Worm (Caenorhabditis elegans): ENCODE measurements around the gene F41F3.1.

Gene F41F3.1

DNA sequence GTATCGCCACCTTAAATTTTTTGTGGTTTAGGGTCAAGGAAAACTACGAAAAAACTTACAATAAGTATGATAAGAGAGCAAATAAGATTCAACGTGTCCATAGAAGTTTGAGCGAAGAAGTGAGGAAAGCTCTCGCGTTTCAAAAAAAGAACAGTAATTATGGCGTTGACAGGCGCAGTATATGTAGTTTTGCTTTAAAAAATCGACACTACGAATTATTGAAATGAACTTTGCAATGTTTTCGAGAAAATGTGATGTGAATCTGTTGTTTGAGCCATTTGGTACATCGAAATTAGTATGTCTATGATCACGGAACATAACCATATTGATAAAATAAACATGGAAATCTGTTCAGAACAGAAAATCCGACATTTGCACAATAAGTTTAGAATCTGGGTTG, 8.0 kb downstream of the F41F3.1 start, which contains the start of gene srx-74:
Gene srx-74, minus strand, starts transcription at position 101 of the 400 bp plus-strand sequence.
- no peak for TF ChIP-seq pqm-1 (tag; optimal IDR thresholded peaks at IDR 0.05)
- TF ChIP-seq nhr-77 (tag; optimal IDR thresholded peaks at IDR 0.05): no peak
- TF ChIP-seq C34B4.2 (tag; optimal IDR thresholded peaks at IDR 0.05): no peak
- TF ChIP-seq ceh-82 (tag; optimal IDR thresholded peaks at IDR 0.05): no peak
- TF ChIP-seq efl-1 (optimal IDR thresholded peaks at IDR 0.05): no peak
- no peak for TF ChIP-seq efl-1 (GFP tag; optimal IDR thresholded peaks at IDR 0.05 in 1 of 2)
- no peak for TF ChIP-seq nhr-11 (tag; optimal IDR thresholded peaks at IDR 0.05)
- no peak for TF ChIP-seq nhr-84 (tag; optimal IDR thresholded peaks at IDR 0.05)
- TF ChIP-seq sox-4 (tag; optimal IDR thresholded peaks at IDR 0.05): no peak
- TF ChIP-seq nhr-47 (tag; optimal IDR thresholded peaks at IDR 0.05): no peak
- no peak for TF ChIP-seq ceh-90 (tag; optimal IDR thresholded peaks at IDR 0.05)

DNA sequence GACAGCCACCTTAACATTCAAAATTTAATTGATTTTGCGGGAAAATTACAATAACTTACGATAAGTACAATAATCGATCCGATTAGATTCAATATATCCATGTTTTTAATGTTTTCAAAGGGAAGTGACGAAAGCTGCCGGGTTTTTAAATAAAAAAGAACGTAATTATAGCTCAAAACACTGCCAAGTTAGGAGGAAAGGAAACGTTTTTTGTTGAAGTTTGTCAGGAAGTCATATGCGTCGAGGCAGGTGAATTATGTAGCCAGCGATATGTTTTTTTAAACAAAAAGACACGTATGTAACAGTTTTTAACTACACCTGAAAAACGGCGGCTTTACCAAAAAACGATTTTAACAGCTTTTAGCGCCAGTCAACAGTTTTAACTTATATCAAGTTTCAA, 11.3 kb downstream of the F41F3.1 start, which contains the start of gene srx-73:
Gene srx-73, minus strand, starts transcription at position 101 of the 400 bp plus-strand sequence.
- TF ChIP-seq mdl-1 (tag; optimal IDR thresholded peaks at IDR 0.05) (no peak), ama-1 (optimal IDR thresholded peaks at IDR 0.05) (no peak), dpl-1 (GFP tag; optimal IDR thresholded peaks at IDR 0.05) (no peak), C34B4.2 (tag; optimal IDR thresholded peaks at IDR 0.05) (no peak), ceh-88 (GFP tag; IDR thresholded peaks at IDR 0.05) (no peak), C04F5.9 (tag; optimal IDR thresholded peaks at IDR 0.05) (no peak), ces-1 (GFP tag; optimal IDR thresholded peaks at IDR 0.05) (no peak), fkh-8 (tag; optimal IDR thresholded peaks at IDR 0.05) (no peak), F16B12.6 (tag; optimal IDR thresholded peaks at IDR 0.05) (no peak), hlh-17 (GFP tag; optimal IDR thresholded peaks at IDR 0.05; ENCODE audit: borderline replicate concordance) (no peak), ceh-82 (tag; optimal IDR thresholded peaks at IDR 0.05) (no peak), swsn-7 (tag; optimal IDR thresholded peaks at IDR 0.05) (no peak), dsc-1 (tag; optimal IDR thresholded peaks at IDR 0.05) (no peak), tbx-2 (tag; optimal IDR thresholded peaks at IDR 0.05) (no peak)

DNA sequence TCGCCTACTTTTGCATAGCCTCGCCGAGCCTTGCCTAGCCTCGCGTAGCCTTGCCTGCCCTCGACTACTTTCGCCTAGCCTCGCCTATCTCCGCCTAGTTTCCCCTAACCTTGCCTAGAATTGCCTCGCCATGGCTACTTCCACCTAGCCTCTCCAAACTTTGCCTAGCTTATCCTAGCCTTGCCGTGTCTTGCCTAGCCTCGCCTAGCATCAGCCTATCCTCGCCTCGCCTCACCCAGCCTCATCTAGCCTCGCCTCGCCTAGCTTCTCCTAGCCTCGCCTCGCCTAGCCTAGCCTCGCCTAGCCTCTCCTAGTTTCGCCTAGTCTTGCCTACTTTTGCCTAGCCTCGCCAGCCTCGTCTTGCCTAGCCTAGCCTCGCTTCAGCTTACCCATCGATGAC, 12.7 kb downstream of the F41F3.1 start:
- no peak for TF ChIP-seq xbp-1 (tag; optimal IDR thresholded peaks at IDR 0.05)
- no peak for TF ChIP-seq sox-4 (tag; optimal IDR thresholded peaks at IDR 0.05)
- no peak for TF ChIP-seq Y116A8C.19 (tag; optimal IDR thresholded peaks at IDR 0.05; ENCODE audit: borderline replicate concordance)

DNA sequence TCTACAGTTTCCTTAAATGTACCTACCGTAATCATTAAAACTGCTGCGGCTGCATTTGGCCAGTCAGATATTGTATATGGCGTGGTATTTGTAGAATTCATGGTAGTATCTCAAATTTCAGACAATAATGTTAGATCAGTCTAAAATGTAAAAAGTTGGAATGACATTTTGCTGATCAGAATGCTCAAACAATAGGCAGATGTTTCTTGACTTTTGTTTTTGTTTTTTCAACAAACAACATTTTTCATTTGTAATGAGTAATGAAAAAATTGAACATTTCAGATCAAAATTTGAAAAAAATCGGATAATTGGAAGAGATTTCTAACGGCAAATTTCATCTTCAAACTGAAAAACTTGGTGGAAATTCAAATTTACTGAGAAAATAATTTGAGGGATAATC, 14.3 kb downstream of the F41F3.1 start, which contains the start of gene srx-77:
Gene srx-77, minus strand, starts transcription at position 101 of the 400 bp plus-strand sequence.
- TF ChIP-seq ceh-90 (tag; optimal IDR thresholded peaks at IDR 0.05): no peak

DNA sequence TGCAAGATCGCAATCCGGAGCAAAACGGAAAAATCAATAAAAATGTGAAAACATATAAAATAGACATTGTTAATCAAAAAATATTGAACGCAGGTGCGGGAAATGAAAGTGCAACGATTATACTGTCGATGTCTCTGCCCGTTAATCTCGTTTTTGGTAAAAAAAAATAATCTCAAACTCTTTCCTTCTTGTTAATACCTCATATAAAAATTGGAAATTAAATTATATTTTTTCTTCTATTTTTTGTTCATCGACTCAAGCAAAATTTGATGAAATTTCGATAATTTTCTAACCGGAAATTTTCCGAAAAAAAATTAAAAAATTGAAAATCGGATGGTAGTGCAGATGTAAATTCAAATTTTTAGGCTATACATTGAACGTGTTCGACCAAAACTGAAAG, 18.1 kb downstream of the F41F3.1 start, which contains the start of gene K03B4.9:
Gene K03B4.9, minus strand, starts transcription at position 101 of the 400 bp plus-strand sequence.
- no peak for TF ChIP-seq xbp-1 (tag; optimal IDR thresholded peaks at IDR 0.05)
- no peak for TF ChIP-seq Y116A8C.19 (tag; optimal IDR thresholded peaks at IDR 0.05; ENCODE audit: borderline replicate concordance)
- no peak for TF ChIP-seq pqm-1 (tag; optimal IDR thresholded peaks at IDR 0.05)
- no peak for TF ChIP-seq sox-4 (tag; optimal IDR thresholded peaks at IDR 0.05)
- TF ChIP-seq nhr-84 (tag; optimal IDR thresholded peaks at IDR 0.05): no peak
- no peak for TF ChIP-seq mab-9 (GFP tag; IDR thresholded peaks at IDR 0.05)
- TF ChIP-seq isw-1 (GFP tag; IDR thresholded peaks at IDR 0.05): no peak
- no peak for TF ChIP-seq nhr-19 (GFP tag; conservative IDR thresholded peaks at IDR 0.05)
- no peak for TF ChIP-seq C16A3.4 (tag; optimal IDR thresholded peaks at IDR 0.05)
- no peak for TF ChIP-seq nhr-71 (tag; optimal IDR thresholded peaks at IDR 0.05)

DNA sequence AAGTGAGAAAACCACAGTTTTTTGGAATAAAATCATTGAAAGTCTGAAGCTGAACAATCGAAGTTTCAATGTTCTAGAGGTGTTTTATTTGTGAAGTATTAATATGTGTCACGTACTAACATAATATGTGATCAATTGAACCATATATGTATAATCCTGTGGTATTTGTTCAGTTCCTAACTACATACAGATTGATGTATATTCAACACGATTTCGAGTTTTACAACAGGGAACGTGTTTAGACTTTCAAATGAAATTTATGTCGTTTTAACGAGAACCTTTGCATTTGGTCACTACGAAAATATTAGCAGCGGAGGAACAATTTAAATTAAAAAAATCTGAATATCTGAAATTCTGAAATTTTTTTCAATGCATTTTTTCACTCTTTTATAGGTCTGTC, 20.2 kb downstream of the F41F3.1 start, which contains the start of gene K03B4.8:
Gene K03B4.8, minus strand, starts transcription at position 101 of the 400 bp plus-strand sequence.
- TF ChIP-seq ztf-11 (tag; optimal IDR thresholded peaks at IDR 0.05): no peak
- no peak for TF ChIP-seq efl-1 (optimal IDR thresholded peaks at IDR 0.05)
- no peak for TF ChIP-seq efl-1 (GFP tag; optimal IDR thresholded peaks at IDR 0.05 in 1 of 2)
- TF ChIP-seq efl-3 (GFP tag; optimal IDR thresholded peaks at IDR 0.05): no peak
- TF ChIP-seq hlh-17 (GFP tag; optimal IDR thresholded peaks at IDR 0.05; ENCODE audit: borderline replicate concordance): no peak

Data from whole organism, L1 larva.